Fruit fly (Drosophila melanogaster): Measurements from ENCODE around the gene nrv1.

The nrv1 gene

DNA sequence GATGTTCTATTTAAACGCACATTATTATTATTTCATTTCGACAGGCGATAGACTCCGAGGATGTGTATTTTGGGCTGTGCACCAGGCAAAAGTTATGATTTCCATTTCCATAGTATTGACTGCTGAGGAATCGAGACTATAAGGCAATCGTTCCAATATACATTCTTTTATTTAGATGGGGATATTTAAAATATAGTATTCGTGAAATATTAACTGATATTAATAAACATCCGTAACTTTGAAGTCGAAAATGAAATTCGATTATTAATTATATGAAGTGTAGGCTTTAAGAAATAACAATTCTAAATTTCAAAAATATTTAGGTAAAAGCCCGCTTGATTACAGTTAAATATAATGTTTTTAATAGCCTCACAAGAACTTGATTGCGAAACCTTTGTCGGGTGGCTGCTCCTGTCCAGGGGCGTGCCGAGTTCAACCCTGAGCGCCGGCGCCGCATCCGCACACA is 43.6 kb upstream of the nrv1 start (continued):
- TF ChIP-seq D19A (tag; optimal IDR thresholded peaks at IDR 0.05): peak; percentile 76
- no peak for TF ChIP-seq CG16779 (GFP tag; IDR thresholded peaks at IDR 0.05)
- peak; percentile 35 for TF ChIP-seq Sox102F (GFP tag; optimal IDR thresholded peaks at IDR 0.05)
- no peak for TF ChIP-seq danr (GFP tag; IDR thresholded peaks at IDR 0.05)
- TF ChIP-seq Lpt (GFP tag; optimal IDR thresholded peaks at IDR 0.05): no peak
- TF ChIP-seq ab (GFP tag; optimal IDR thresholded peaks at IDR 0.05): no peak
- no peak for TF ChIP-seq pb (GFP tag; optimal IDR thresholded peaks at IDR 0.05)
- no peak for TF ChIP-seq CG2120 (GFP tag; optimal IDR thresholded peaks at IDR 0.05)
- TF ChIP-seq HmgD (GFP tag; optimal IDR thresholded peaks at IDR 0.05): no peak
- no peak for TF ChIP-seq CG14441 (GFP tag; IDR thresholded peaks at IDR 0.05)
- TF ChIP-seq maf-S (GFP tag; optimal IDR thresholded peaks at IDR 0.05): no peak
- peak; percentile 47; the same call in 2 of the 3 replicates for TF ChIP-seq croc (GFP tag; conservative IDR thresholded peaks at IDR 0.05)
- no peak for TF ChIP-seq otp (GFP tag; IDR thresholded peaks at IDR 0.05)
- no peak for TF ChIP-seq jigr1 (GFP tag; IDR thresholded peaks at IDR 0.05)
- no peak for TF ChIP-seq Side (GFP tag; optimal IDR thresholded peaks at IDR 0.05)
- TF ChIP-seq pho (GFP tag; optimal IDR thresholded peaks at IDR 0.05): no peak
- no peak for TF ChIP-seq ash1 (GFP tag; optimal IDR thresholded peaks at IDR 0.05)
- TF ChIP-seq az2 (GFP tag; optimal IDR thresholded peaks at IDR 0.05): peak; percentile 77
- TF ChIP-seq grau (tag; optimal IDR thresholded peaks at IDR 0.05): peak; percentile 66
- peak; percentile 11 for TF ChIP-seq sqz (GFP tag; optimal IDR thresholded peaks at IDR 0.05)
- TF ChIP-seq dpn (GFP tag; optimal IDR thresholded peaks at IDR 0.05): peak in 1 of 2 experiments; percentile 27
- no peak for TF ChIP-seq Optix (GFP tag; IDR thresholded peaks at IDR 0.05)
- TF ChIP-seq CG17186 (GFP tag; optimal IDR thresholded peaks at IDR 0.05): no peak
- TF ChIP-seq CG8765 (GFP tag; IDR thresholded peaks at IDR 0.05): peak; percentile 40; the same call in 1 of the 2 replicates
- TF ChIP-seq CG30431 (GFP tag; optimal IDR thresholded peaks at IDR 0.05): peak; percentile 21
- TF ChIP-seq Meics (GFP tag; optimal IDR thresholded peaks at IDR 0.05): peak; percentile 62
- TF ChIP-seq CG4328 (GFP tag; optimal IDR thresholded peaks at IDR 0.05): no peak
- TF ChIP-seq Hmx (GFP tag; optimal IDR thresholded peaks at IDR 0.05): no peak
- peak; percentile 62 for TF ChIP-seq lab (GFP tag; optimal IDR thresholded peaks at IDR 0.05)
- peak; percentile 39 for TF ChIP-seq CG6854 (GFP tag; optimal IDR thresholded peaks at IDR 0.05)
- peak; percentile 88 for TF ChIP-seq CG18262 (tag; optimal IDR thresholded peaks at IDR 0.05)
- TF ChIP-seq CG34224 (GFP tag; IDR thresholded peaks at IDR 0.05; ENCODE audit: partially characterized antibody): no peak
- peak; percentile 64 for TF ChIP-seq CG18599 (GFP tag; optimal IDR thresholded peaks at IDR 0.05)
- no peak for TF ChIP-seq repo (GFP tag; optimal IDR thresholded peaks at IDR 0.05)
- peak; percentile 1 to 21 for TF ChIP-seq Pdp1 (GFP tag; optimal IDR thresholded peaks at IDR 0.05)
- TF ChIP-seq CG10543 (GFP tag; optimal IDR thresholded peaks at IDR 0.05): peak; percentile 17
- TF ChIP-seq sob (GFP tag; IDR thresholded peaks at IDR 0.05): no peak
- TF ChIP-seq CG9876 (GFP tag; optimal IDR thresholded peaks at IDR 0.05): no peak
- peak; percentile 34 for TF ChIP-seq CG16815 (GFP tag; optimal IDR thresholded peaks at IDR 0.05)
- TF ChIP-seq Rfx (GFP tag; IDR thresholded peaks at IDR 0.05): 0 out of 2 replicates have a peak, but pooled peaks have one; percentile 36
- no peak for TF ChIP-seq hbn (GFP tag; IDR thresholded peaks at IDR 0.05; ENCODE audit: partially characterized antibody)
- peak; percentile 49 for TF ChIP-seq CG15601 (tag; optimal IDR thresholded peaks at IDR 0.05)
- TF ChIP-seq zf30C (GFP tag; optimal IDR thresholded peaks at IDR 0.05): no peak
- no peak for TF ChIP-seq CG32532 (GFP tag; IDR thresholded peaks at IDR 0.05)
- no peak for TF ChIP-seq Mrtf (GFP tag; IDR thresholded peaks at IDR 0.05)
- no peak for TF ChIP-seq H15 (GFP tag; IDR thresholded peaks at IDR 0.05)
- TF ChIP-seq gsb (GFP tag; IDR thresholded peaks at IDR 0.05): no peak
- TF ChIP-seq zen (tag; optimal IDR thresholded peaks at IDR 0.05): peak; percentile 79
- TF ChIP-seq CG18476 (GFP tag; optimal IDR thresholded peaks at IDR 0.05): no peak
- TF ChIP-seq CG8924 (tag; optimal IDR thresholded peaks at IDR 0.05): peak; percentile 83
- no peak for TF ChIP-seq vfl (GFP tag; optimal IDR thresholded peaks at IDR 0.05)
- no peak for TF ChIP-seq dan (GFP tag; IDR thresholded peaks at IDR 0.05)
